Fruit fly (Drosophila melanogaster) whole organism, wandering third instar larva: ENCODE results near the gene CG1213.

ENCODE experiments used
- Hnf4 ChIP-seq: fragments of 200-800 bp; sonication (Bioruptor generic); optimal IDR thresholded peaks from 2 replicates; lab custom pipeline; 2016; ENCODE audit warnings: missing biosample characterization, mild to moderate bottlenecking, missing genetic modification characterization
- Myc ChIP-seq: fragments of >200 bp; optimal IDR thresholded peaks from 2 replicates; lab custom pipeline; 2017
- N ChIP-seq: fragments of >200 bp; optimal IDR thresholded peaks from 2 replicates; lab custom pipeline; 2018; ENCODE audit warnings: missing biosample characterization, missing external identifiers, missing genetic modification characterization
- dsf ChIP-seq: sonication (Bioruptor generic); optimal IDR thresholded peaks from 2 replicates; lab custom pipeline; 2016; ENCODE audit warnings: missing biosample characterization, missing genetic modification characterization, borderline replicate concordance
- h ChIP-seq: fragments of 200-800 bp; sonication (Bioruptor generic); optimal IDR thresholded peaks from 3 replicates; lab custom pipeline; 2016; ENCODE audit warnings: missing biosample characterization, mild to moderate bottlenecking, missing genetic modification characterization
- lola ChIP-seq: fragments of >200 bp; optimal IDR thresholded peaks from 2 replicates; lab custom pipeline; 2017; ENCODE audit warnings: missing biosample characterization, missing genetic modification characterization
- pan ChIP-seq: fragments of >200 bp; optimal IDR thresholded peaks from 2 replicates; lab custom pipeline; 2017
- rgr ChIP-seq: fragments of 200-800 bp; sonication (Bioruptor generic); optimal IDR thresholded peaks from 3 replicates; lab custom pipeline; 2016; ENCODE audit warnings: missing biosample characterization, mild to moderate bottlenecking, missing genetic modification characterization
- tai ChIP-seq: sonication (Bioruptor generic); optimal IDR thresholded peaks from 2 replicates; lab custom pipeline; 2016; ENCODE audit warnings: missing biosample characterization, missing genetic modification characterization

dm6 chr3R:5861218-5861902, 20.4 kb downstream of the CG1213 start:
- TF ChIP-seq lola (GFP tag; lab: Kevin White, UChicago) (no peak), dsf (GFP tag; lab: Kevin White, UChicago) (no peak), Hnf4 (GFP tag; lab: Kevin White, UChicago) (no peak), h (GFP tag; lab: Kevin White, UChicago) (peak; percentile 36), tai (GFP tag; lab: Kevin White, UChicago) (no peak), rgr (GFP tag; lab: Kevin White, UChicago) (peak; percentile 38), N (GFP tag; lab: Kevin White, UChicago) (no peak), pan (lab: Kevin White, UChicago) (no peak), Myc (lab: Kevin White, UChicago) (no peak)
